Worm (Caenorhabditis elegans): ENCODE results near the gene let-99.

The let-99 gene

ce11 chrIV:12618877-12619276 is 51.2 kb downstream of the let-99 start:
- TF ChIP-seq blmp-1 (tag; optimal IDR thresholded peaks at IDR 0.05) (peak; percentile 54), nhr-12 (tag; optimal IDR thresholded peaks at IDR 0.05) (no peak)
